Worm (Caenorhabditis elegans) whole organism, L1 larva: Measurements from ENCODE around the gene hex-3.
"Not testable (repeated sequence)": the region's sequence is repeated elsewhere in the genome, so short reads cannot be mapped to it uniquely, and the experiment has no call there.

ENCODE experiments used
- F16B12.6 ChIP-seq: fragments of 150-350 bp; optimal IDR thresholded peaks from 2 replicates; lab custom pipeline; 2014; ENCODE audit warnings: missing biosample characterization, missing genetic modification characterization
- Y116A8C.19 ChIP-seq: sonication (generic microtip); optimal IDR thresholded peaks from 2 replicates; lab custom pipeline; 2016; ENCODE audit warnings: missing compliant biosample characterization, missing genetic modification characterization, borderline replicate concordance
- aly-2 ChIP-seq: fragments of 150-350 bp; optimal IDR thresholded peaks from 2 replicates; lab custom pipeline; 2014; ENCODE audit warnings: missing biosample characterization, missing genetic modification characterization
- ama-1 ChIP-seq: fragments of 150-350 bp; optimal IDR thresholded peaks from 2 replicates; lab custom pipeline; 2014
- blmp-1 ChIP-seq: fragments of 150-350 bp; optimal IDR thresholded peaks from 2 replicates; lab custom pipeline; 2014; ENCODE audit warnings: missing biosample characterization, missing genetic modification characterization
- ceh-63 ChIP-seq: fragments of 200-800 bp; sonication (Bioruptor generic); optimal IDR thresholded peaks from 2 replicates; lab custom pipeline; 2018; ENCODE audit warnings: mild to moderate bottlenecking, missing genetic modification characterization, missing compliant biosample characterization
- ceh-8 ChIP-seq: fragments of 200-800 bp; sonication (Bioruptor generic); optimal IDR thresholded peaks from 2 replicates; lab custom pipeline; 2018; ENCODE audit warnings: mild to moderate bottlenecking, missing genetic modification characterization, moderate library complexity, missing compliant biosample characterization
- ceh-82 ChIP-seq, 3 experiments: fragments of 150-350 bp in 1 of 3; sonication (generic microtip) in 2 of 3; optimal IDR thresholded peaks; 2 replicates each; lab custom pipeline; 2014 to 2017; ENCODE audit warnings: missing biosample characterization in 3 of 3, missing genetic modification characterization in 3 of 3
- ceh-88 ChIP-seq: fragments of 200-800 bp; sonication (Bioruptor generic); IDR thresholded peaks from 2 replicates; pipeline ENCODE4 v1.3.6; 2022; ENCODE audit warnings: missing genetic modification characterization, missing compliant biosample characterization
- ceh-90 ChIP-seq: sonication (generic microtip); optimal IDR thresholded peaks from 2 replicates; lab custom pipeline; 2016; ENCODE audit warnings: missing genetic modification characterization, missing compliant biosample characterization
- dsc-1 ChIP-seq: sonication (generic microtip); optimal IDR thresholded peaks from 2 replicates; lab custom pipeline; 2016; ENCODE audit warnings: mild to moderate bottlenecking, missing genetic modification characterization, missing compliant biosample characterization
- efl-3 ChIP-seq: fragments of 200-800 bp; sonication (Bioruptor generic); optimal IDR thresholded peaks from 2 replicates; lab custom pipeline; 2018; ENCODE audit warnings: mild to moderate bottlenecking, missing genetic modification characterization, missing compliant biosample characterization
- egl-13 ChIP-seq: sonication (generic microtip); optimal IDR thresholded peaks from 2 replicates; lab custom pipeline; 2016; ENCODE audit warnings: missing genotype, missing genetic modification reagents, missing genetic modification characterization, missing compliant biosample characterization
- elt-2 ChIP-seq: sonication (generic microtip); optimal IDR thresholded peaks from 2 replicates; lab custom pipeline; 2016; ENCODE audit warnings: missing genetic modification characterization, mild to moderate bottlenecking, inconsistent platforms, missing compliant biosample characterization, missing genetic modification reagents
- elt-3 ChIP-seq, 6 experiments: fragments of 150-350 bp in 1 of 6; sonication (generic microtip); optimal IDR thresholded peaks; 2 replicates each; lab custom pipeline; 2017 to 2018; ENCODE audit warnings: missing biosample characterization in 6 of 6, missing genetic modification characterization in 6 of 6, inconsistent platforms in 1 of 6
- ets-5 ChIP-seq: fragments of 200-800 bp; sonication (Bioruptor generic); IDR thresholded peaks from 2 replicates; pipeline ENCODE4 v1.3.6; 2022; ENCODE audit warnings: missing genetic modification characterization, missing compliant biosample characterization
- fkh-10 ChIP-seq: sonication (generic microtip); optimal IDR thresholded peaks from 2 replicates; lab custom pipeline; 2017; ENCODE audit warnings: missing biosample characterization, missing genetic modification reagents, missing genetic modification characterization
- fkh-8 ChIP-seq: sonication (generic microtip); optimal IDR thresholded peaks from 2 replicates; lab custom pipeline; 2016; ENCODE audit warnings: mild to moderate bottlenecking, missing genetic modification characterization, missing compliant biosample characterization
- grh-1 ChIP-seq: fragments of 200-800 bp; sonication (Bioruptor generic); IDR thresholded peaks from 2 replicates; pipeline ENCODE4 v1.3.6; 2022; ENCODE audit warnings: missing genetic modification reagents, missing genetic modification characterization, missing compliant biosample characterization
- isw-1 ChIP-seq: fragments of 200-800 bp; sonication (Bioruptor generic); IDR thresholded peaks from 2 replicates; pipeline ENCODE4 v1.3.6; 2022; ENCODE audit warnings: missing genetic modification characterization, missing compliant biosample characterization
- jun-1 ChIP-seq: fragments of 150-350 bp; optimal IDR thresholded peaks from 2 replicates; lab custom pipeline; 2014; ENCODE audit warnings: missing biosample characterization, missing genetic modification reagents, missing genetic modification characterization
- lin-14 ChIP-seq: fragments of 200-800 bp; sonication (Bioruptor generic); optimal IDR thresholded peaks from 2 replicates; lab custom pipeline; 2018; ENCODE audit warnings: mild to moderate bottlenecking, missing genetic modification characterization, moderate library complexity, missing compliant biosample characterization
- lin-35 ChIP-seq, 2 experiments: fragments of 150-350 bp; optimal IDR thresholded peaks; 2 replicates each; lab custom pipeline; 2014; ENCODE audit warnings: missing biosample characterization in 2 of 2, missing genetic modification characterization in 2 of 2, missing genetic modification reagents in 2 of 2
- lin-39 ChIP-seq: fragments of 150-350 bp; optimal IDR thresholded peaks from 2 replicates; lab custom pipeline; 2014; ENCODE audit warnings: missing biosample characterization, missing genetic modification reagents, missing genetic modification characterization
- mab-9 ChIP-seq: fragments of 200-800 bp; sonication (Bioruptor generic); IDR thresholded peaks from 2 replicates; pipeline ENCODE4 v1.3.6; 2022; ENCODE audit warnings: missing genetic modification reagents, missing genetic modification characterization, missing compliant biosample characterization
- mdl-1 ChIP-seq, 2 experiments: fragments of 150-350 bp; optimal IDR thresholded peaks; 2 replicates each; lab custom pipeline; 2014 to 2017; ENCODE audit warnings: missing biosample characterization in 2 of 2, missing genetic modification characterization in 2 of 2, inconsistent platforms in 1 of 2
- mef-2 ChIP-seq: fragments of 150-350 bp; optimal IDR thresholded peaks from 2 replicates; lab custom pipeline; 2014; ENCODE audit warnings: missing biosample characterization, missing genetic modification characterization
- nhr-11 ChIP-seq: fragments of 150-350 bp; optimal IDR thresholded peaks from 2 replicates; lab custom pipeline; 2014; ENCODE audit warnings: missing biosample characterization, missing genetic modification characterization
- nhr-19 ChIP-seq: fragments of 200-800 bp; sonication (Bioruptor generic); conservative IDR thresholded peaks from 2 replicates; pipeline ENCODE4 v1.3.6; 2022; ENCODE audit warnings: missing genetic modification characterization, missing compliant biosample characterization
- nhr-47 ChIP-seq: sonication (generic microtip); optimal IDR thresholded peaks from 2 replicates; lab custom pipeline; 2016; ENCODE audit warnings: mild to moderate bottlenecking, missing genetic modification characterization, moderate library complexity, missing compliant biosample characterization
- rnt-1 ChIP-seq: sonication (generic microtip); optimal IDR thresholded peaks from 2 replicates; lab custom pipeline; 2016; ENCODE audit warnings: mild to moderate bottlenecking, missing genetic modification characterization, moderate library complexity, missing compliant biosample characterization
- snpc-4 ChIP-seq: fragments of 150-350 bp; optimal IDR thresholded peaks from 2 replicates; lab custom pipeline; 2014; ENCODE audit warnings: missing biosample characterization, missing genetic modification characterization
- sptf-1 ChIP-seq: fragments of 150-350 bp; optimal IDR thresholded peaks from 2 replicates; lab custom pipeline; 2014; ENCODE audit warnings: missing biosample characterization, missing genetic modification characterization
- swsn-7 ChIP-seq: sonication (generic microtip); optimal IDR thresholded peaks from 2 replicates; lab custom pipeline; 2016; ENCODE audit warnings: missing genetic modification characterization, missing compliant biosample characterization
- tlp-1 ChIP-seq: fragments of 150-350 bp; optimal IDR thresholded peaks from 2 replicates; lab custom pipeline; 2014; ENCODE audit warnings: missing biosample characterization, missing genetic modification characterization
- unc-30 ChIP-seq: sonication (generic microtip); optimal IDR thresholded peaks from 2 replicates; lab custom pipeline; 2017; ENCODE audit warnings: missing biosample characterization, missing genetic modification characterization
- unc-62 ChIP-seq: fragments of 150-350 bp; optimal IDR thresholded peaks from 2 replicates; lab custom pipeline; 2014; ENCODE audit warnings: missing biosample characterization, missing genetic modification reagents, missing genetic modification characterization
- unc-86 ChIP-seq: sonication (generic microtip); optimal IDR thresholded peaks from 2 replicates; lab custom pipeline; 2016; ENCODE audit warnings: missing genetic modification characterization, missing compliant biosample characterization
- unc-98 ChIP-seq: fragments of 200-800 bp; sonication (Bioruptor generic); IDR thresholded peaks from 2 replicates; pipeline ENCODE4 v1.3.6; 2022; ENCODE audit warnings: missing genetic modification characterization, missing compliant biosample characterization
- vab-15 ChIP-seq: sonication (generic microtip); optimal IDR thresholded peaks from 2 replicates; lab custom pipeline; 2017; ENCODE audit warnings: missing genotype, mild to moderate bottlenecking, missing genetic modification characterization, missing compliant biosample characterization
- zag-1 ChIP-seq: fragments of 150-350 bp; optimal IDR thresholded peaks from 2 replicates; lab custom pipeline; 2014; ENCODE audit warnings: missing biosample characterization, missing genetic modification characterization
- zip-4 ChIP-seq: fragments of 200-800 bp; sonication (Bioruptor generic); optimal IDR thresholded peaks from 2 replicates; lab custom pipeline; 2018; ENCODE audit warnings: mild to moderate bottlenecking, missing genetic modification characterization, moderate library complexity, missing compliant biosample characterization
- ztf-11 ChIP-seq, 2 experiments: sonication (generic microtip); optimal IDR thresholded peaks; 2 replicates each; lab custom pipeline; 2016 to 2017; ENCODE audit warnings: missing genetic modification characterization in 2 of 2, missing biosample characterization in 1 of 2, missing compliant biosample characterization in 1 of 2
- ztf-4 ChIP-seq: fragments of 150-350 bp; optimal IDR thresholded peaks from 2 replicates; lab custom pipeline; 2014; ENCODE audit warnings: missing biosample characterization, missing genetic modification characterization

hex-3 gene

DNA sequence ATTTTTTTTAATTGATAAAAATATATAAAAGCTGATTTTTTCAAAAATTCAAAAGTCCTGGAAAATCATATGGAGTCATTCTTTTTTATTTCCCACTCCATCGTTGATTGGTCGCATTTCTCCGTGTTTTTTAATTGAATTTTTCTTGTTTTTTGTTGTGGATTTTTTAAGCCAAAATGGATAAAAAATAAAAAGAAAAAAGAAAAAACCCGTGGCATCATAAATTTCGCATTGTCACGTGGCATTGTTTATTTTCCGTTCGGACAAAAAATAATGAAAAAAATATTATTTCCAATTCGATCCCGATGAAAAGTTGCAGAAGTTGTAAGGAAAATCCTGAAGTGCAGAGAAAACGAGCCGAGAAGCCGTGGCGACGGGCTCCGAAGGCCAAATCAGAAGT lies 43.4 kb upstream of the hex-3 start, which contains the start of gene klp-7:
Gene klp-7, plus strand, starts transcription at position 301 of the 400 bp plus-strand sequence.
- not testable (repeated sequence) for TF ChIP-seq ceh-8 (GFP tag; lab: Kevin White, UChicago); zag-1 (tag; lab: Kevin White, UChicago); fkh-10 (GFP tag; lab: Kevin White, UChicago)

DNA sequence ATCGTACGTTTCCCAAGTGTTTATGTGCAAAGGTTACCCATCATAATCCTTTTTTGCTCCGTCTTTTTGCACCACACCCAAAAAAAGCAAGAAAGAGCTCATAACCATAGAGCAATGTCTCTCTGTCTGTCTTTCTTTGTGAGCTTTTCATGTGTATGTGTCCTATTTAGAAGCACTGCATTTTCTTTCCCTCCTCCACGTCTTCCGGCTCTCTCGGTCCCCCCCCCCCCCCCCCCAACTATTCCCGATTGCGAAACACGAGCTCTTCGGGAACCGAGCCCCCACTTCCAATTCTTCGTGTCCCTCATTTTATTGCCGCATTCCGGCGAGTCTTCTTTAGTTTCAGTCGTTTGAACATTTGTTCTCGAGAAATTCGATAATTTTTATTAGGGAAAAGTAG lies 42.2 kb upstream of the hex-3 start:
- TF ChIP-seq efl-3 (no peak), lin-39 (tag; lab: Kevin White, UChicago) (no peak), ets-5 (GFP tag; lab: Robert Waterston, UW) (no peak), nhr-11 (tag; lab: Kevin White, UChicago) (no peak), ztf-11 (tag; optimal IDR thresholded peaks at IDR 0.05; lab: Kevin White, UChicago) (no peak), ceh-90 (tag; lab: Kevin White, UChicago) (no peak), sptf-1 (tag; lab: Kevin White, UChicago) (no peak), rnt-1 (tag; lab: Kevin White, UChicago) (no peak), elt-2 (tag; lab: Kevin White, UChicago) (no peak), mab-9 (GFP tag; lab: Robert Waterston, UW) (no peak), mdl-1 (tag; optimal IDR thresholded peaks at IDR 0.05; lab: Kevin White, UChicago) (no peak), Y116A8C.19 (tag; lab: Kevin White, UChicago) (no peak), nhr-47 (tag; lab: Kevin White, UChicago) (no peak), unc-30 (tag; lab: Kevin White, UChicago) (no peak), ceh-63 (GFP tag; lab: Kevin White, UChicago) (no peak), nhr-19 (GFP tag; lab: Robert Waterston, UW) (no peak), unc-86 (no peak), ama-1 (lab: Kevin White, UChicago) (no peak), F16B12.6 (tag; lab: Kevin White, UChicago) (no peak), vab-15 (tag; lab: Kevin White, UChicago) (no peak), unc-98 (GFP tag; lab: Robert Waterston, UW) (no peak), mef-2 (tag; lab: Kevin White, UChicago) (no peak), ceh-88 (GFP tag; lab: Robert Waterston, UW) (no peak), lin-14 (peak; percentile 65), grh-1 (GFP tag; lab: Robert Waterston, UW) (0 out of 2 replicates have a peak, but pooled peaks have one; percentile 5), isw-1 (GFP tag; lab: Robert Waterston, UW) (no peak), aly-2 (tag; lab: Kevin White, UChicago) (no peak), fkh-8 (peak; percentile 48), blmp-1 (tag; lab: Kevin White, UChicago) (no peak), lin-35 (GFP tag; optimal IDR thresholded peaks at IDR 0.05; lab: Kevin White, UChicago) (no peak), dsc-1 (no peak), zip-4 (GFP tag; lab: Kevin White, UChicago) (peak; percentile 26), jun-1 (tag; lab: Kevin White, UChicago) (no peak), zag-1 (tag; lab: Kevin White, UChicago) (no peak), ceh-82 (tag; optimal IDR thresholded peaks at IDR 0.05; lab: Kevin White, UChicago) (peak in 1 of 3 experiments; percentile 16), egl-13 (no peak), tlp-1 (tag; lab: Kevin White, UChicago) (no peak), unc-62 (GFP tag; lab: Kevin White, UChicago) (no peak), swsn-7 (tag; lab: Kevin White, UChicago) (no peak), elt-3 (tag; optimal IDR thresholded peaks at IDR 0.05; lab: Kevin White, UChicago) (no peak), ztf-4 (no peak), snpc-4 (tag; lab: Kevin White, UChicago) (no peak)
